Fruit fly (Drosophila melanogaster): Measurements from ENCODE around the gene Skel.

Gene Skel

DNA sequence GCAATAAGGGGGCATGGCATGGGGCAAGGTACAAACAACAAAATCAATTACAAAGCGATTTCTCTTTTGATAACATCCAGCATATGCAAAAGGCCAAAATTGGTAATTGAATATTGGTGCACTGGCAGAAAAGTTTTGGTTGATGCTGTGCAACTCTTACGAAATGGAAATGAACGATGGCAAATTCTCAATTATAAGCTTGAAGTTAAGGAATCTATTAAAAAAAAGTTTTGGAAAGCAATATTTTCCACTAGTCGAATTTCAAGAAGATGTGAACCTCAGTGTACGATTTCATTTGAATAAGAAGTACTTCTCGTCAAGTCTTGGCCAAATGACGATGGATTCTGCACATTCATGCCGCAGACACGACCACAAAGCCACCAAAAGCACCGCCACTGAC lies 30.8 kb upstream of the Skel start (continued):
- peak in 1 of 2 experiments; percentile 14 for TF ChIP-seq chif (GFP tag; optimal IDR thresholded peaks at IDR 0.05)
- peak in 1 of 2 experiments; percentile 0 for TF ChIP-seq Hr51 (GFP tag; optimal IDR thresholded peaks at IDR 0.05)
- no peak for TF ChIP-seq yki (optimal IDR thresholded peaks at IDR 0.05)
- peak; percentile 29 for TF ChIP-seq phol (tag; optimal IDR thresholded peaks at IDR 0.05)
- no peak for TF ChIP-seq CG31388 (GFP tag; optimal IDR thresholded peaks at IDR 0.05)
- peak; percentile 6 for TF ChIP-seq tin (GFP tag; optimal IDR thresholded peaks at IDR 0.05)
- TF ChIP-seq gem (tag; optimal IDR thresholded peaks at IDR 0.05): peak; percentile 69
- no peak for TF ChIP-seq pan (optimal IDR thresholded peaks at IDR 0.05)
- TF ChIP-seq pan (GFP tag; optimal IDR thresholded peaks at IDR 0.05 in 1 of 2, IDR thresholded peaks at IDR 0.05 in 1 of 2): peak in 1 of 2 experiments; percentile 52
- TF ChIP-seq so (GFP tag; IDR thresholded peaks at IDR 0.05): 0 out of 3 replicates have a peak, but pooled peaks have one; percentile 48
- no peak for TF ChIP-seq NFAT (GFP tag; IDR thresholded peaks at IDR 0.05)
- TF ChIP-seq CG43689 (GFP tag; IDR thresholded peaks at IDR 0.05): no peak
- TF ChIP-seq crol (GFP tag; IDR thresholded peaks at IDR 0.05): no peak
- peak; percentile 40; the same call in 1 of the 2 replicates for TF ChIP-seq sisA (GFP tag; IDR thresholded peaks at IDR 0.05)
- peak; percentile 5 for TF ChIP-seq D19A (tag; optimal IDR thresholded peaks at IDR 0.05)
- 0 out of 2 replicates have a peak, but pooled peaks have one; percentile 8 for TF ChIP-seq CG4404 (GFP tag; IDR thresholded peaks at IDR 0.05)
- TF ChIP-seq CG10366 (GFP tag; IDR thresholded peaks at IDR 0.05): peak; percentile 24; the same call in 1 of the 2 replicates
- peak; percentile 27 for TF ChIP-seq Side (GFP tag; optimal IDR thresholded peaks at IDR 0.05)
- no peak for TF ChIP-seq Eip74EF (GFP tag; optimal IDR thresholded peaks at IDR 0.05)
- TF ChIP-seq bab2 (GFP tag; optimal IDR thresholded peaks at IDR 0.05): peak; percentile 3
- TF ChIP-seq Aef1 (GFP tag; IDR thresholded peaks at IDR 0.05): peak; percentile 9; the same call in 1 of the 3 replicates
- peak; percentile 41; the same call in 1 of the 2 replicates for TF ChIP-seq CG9932 (GFP tag; IDR thresholded peaks at IDR 0.05)
- TF ChIP-seq CG1602 (GFP tag; optimal IDR thresholded peaks at IDR 0.05): peak; percentile 1
- TF ChIP-seq CG14710 (tag; optimal IDR thresholded peaks at IDR 0.05): peak; percentile 23
- TF ChIP-seq gro (GFP tag; optimal IDR thresholded peaks at IDR 0.05): no peak
- TF ChIP-seq HLH3B (GFP tag; IDR thresholded peaks at IDR 0.05): peak; percentile 30; the same call in 1 of the 2 replicates
- peak; percentile 37 for TF ChIP-seq CG2678 (tag; optimal IDR thresholded peaks at IDR 0.05)
- peak; percentile 38 for TF ChIP-seq CG18262 (tag; optimal IDR thresholded peaks at IDR 0.05)
- peak; percentile 21 for TF ChIP-seq Ssrp (tag; optimal IDR thresholded peaks at IDR 0.05)
- TF ChIP-seq CG30431 (GFP tag; optimal IDR thresholded peaks at IDR 0.05): peak; percentile 7
- TF ChIP-seq CG10209 (GFP tag; optimal IDR thresholded peaks at IDR 0.05): peak; percentile 17
- peak; percentile 91 for TF ChIP-seq Ets65A (GFP tag)
- TF ChIP-seq CG3847 (GFP tag; IDR thresholded peaks at IDR 0.05): 0 out of 2 replicates have a peak, but pooled peaks have one; percentile 13
- peak; percentile 89 for TF ChIP-seq sens (GFP tag)
- TF ChIP-seq prd (optimal IDR thresholded peaks at IDR 0.05): no peak
- TF ChIP-seq prd (GFP tag; IDR thresholded peaks at IDR 0.05): peak; percentile 58
- TF ChIP-seq CG2712 (tag; optimal IDR thresholded peaks at IDR 0.05): peak; percentile 37
- no peak for TF ChIP-seq Dbx (GFP tag; IDR thresholded peaks at IDR 0.05)
- peak; percentile 14 for TF ChIP-seq Xbp1 (GFP tag; optimal IDR thresholded peaks at IDR 0.05)
- peak; percentile 31 for TF ChIP-seq CG5245 (GFP tag; optimal IDR thresholded peaks at IDR 0.05)
- TF ChIP-seq CG15269 (tag; optimal IDR thresholded peaks at IDR 0.05): peak; percentile 6
- no peak for TF ChIP-seq CG6683 (GFP tag; optimal IDR thresholded peaks at IDR 0.05)
- TF ChIP-seq CG6689 (GFP tag; IDR thresholded peaks at IDR 0.05): peak; percentile 53
- no peak for TF ChIP-seq CG30403 (GFP tag; optimal IDR thresholded peaks at IDR 0.05)

Data from whole organism, embryonic.